Worm (Caenorhabditis elegans) whole organism, early embryonic: ENCODE data around the gene F57F5.3.

Experiments
- F13C5.2 ChIP-seq: sonication (generic microtip); optimal IDR thresholded peaks from 2 replicates; lab custom pipeline; 2017; ENCODE audit warnings: mild to moderate bottlenecking, missing genetic modification characterization, inconsistent platforms, missing compliant biosample characterization
- ama-1 ChIP-seq: fragments of 150-350 bp; optimal IDR thresholded peaks from 2 replicates; lab custom pipeline; 2014
- ceh-13 ChIP-seq: fragments of 200-800 bp; sonication (Bioruptor generic); optimal IDR thresholded peaks from 2 replicates; lab custom pipeline; 2018; ENCODE audit warnings: mild to moderate bottlenecking, missing genetic modification characterization, missing compliant biosample characterization
- ets-7 ChIP-seq: sonication (generic microtip); optimal IDR thresholded peaks from 2 replicates; lab custom pipeline; 2016; ENCODE audit warnings: missing genotype, missing genetic modification characterization, missing compliant biosample characterization
- flt-1 ChIP-seq: fragments of 200-800 bp; sonication (Bioruptor generic); IDR thresholded peaks from 2 replicates; pipeline ENCODE4 v1.3.6; 2022; ENCODE audit warnings: missing genetic modification characterization, missing compliant biosample characterization
- hnd-1 ChIP-seq: sonication (generic microtip); optimal IDR thresholded peaks from 2 replicates; lab custom pipeline; 2016; ENCODE audit warnings: missing genetic modification characterization, missing compliant biosample characterization
- pes-1 ChIP-seq: fragments of 200-800 bp; sonication (Bioruptor generic); IDR thresholded peaks from 2 replicates; pipeline ENCODE4 v1.3.6; 2022; ENCODE audit warnings: missing genetic modification reagents, missing genetic modification characterization, missing compliant biosample characterization
- tbx-37 ChIP-seq: fragments of 200-800 bp; sonication (Bioruptor generic); conservative IDR thresholded peaks from 2 replicates; pipeline ENCODE4 v1.3.6; 2022; ENCODE audit warnings: missing genetic modification reagents, missing genetic modification characterization, missing compliant biosample characterization

DNA sequence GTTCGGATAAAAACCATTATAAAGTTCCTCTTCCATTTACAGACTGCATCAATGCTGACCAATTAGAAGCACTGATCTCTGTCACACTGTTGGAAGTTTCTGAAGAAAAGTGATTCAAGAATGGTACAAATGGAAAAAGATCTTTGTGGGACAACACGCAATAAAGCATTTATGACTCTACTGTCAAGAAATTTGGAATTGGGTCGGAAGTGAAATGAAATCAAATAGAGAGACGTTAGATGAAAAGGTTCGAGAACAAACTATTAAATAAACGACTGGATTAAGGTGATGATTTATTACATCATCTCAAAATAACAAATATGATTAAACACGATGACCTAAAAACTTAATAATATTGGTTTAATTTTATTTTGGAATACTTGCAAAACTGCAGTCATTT lies at the start of gene F57F5.3:
- TF ChIP-seq pes-1 (GFP tag; lab: Robert Waterston, UW) (no peak), flt-1 (GFP tag; lab: Robert Waterston, UW) (no peak), F13C5.2 (no peak), ama-1 (lab: Kevin White, UChicago) (no peak), hnd-1 (tag; lab: Kevin White, UChicago) (no peak), ceh-13 (GFP tag; lab: Kevin White, UChicago) (no peak), ets-7 (no peak), tbx-37 (GFP tag; lab: Robert Waterston, UW) (no peak)
